Worm (Caenorhabditis elegans) whole organism, early embryonic: ENCODE results near the gene T21E8.5.

ENCODE experiments used
- ama-1 ChIP-seq: fragments of 150-350 bp; optimal IDR thresholded peaks from 2 replicates; lab custom pipeline; 2014
- flt-1 ChIP-seq: fragments of 200-800 bp; sonication (Bioruptor generic); IDR thresholded peaks from 2 replicates; pipeline ENCODE4 v1.3.6; 2022; ENCODE audit warnings: missing genetic modification characterization, missing compliant biosample characterization
- hmbx-1 ChIP-seq: sonication (generic microtip); optimal IDR thresholded peaks from 2 replicates; lab custom pipeline; 2016; ENCODE audit warnings: mild to moderate bottlenecking, missing genetic modification characterization, missing compliant biosample characterization
- sea-1 ChIP-seq: fragments of 200-800 bp; sonication (Bioruptor generic); conservative IDR thresholded peaks from 2 replicates; pipeline ENCODE4 v1.3.6; 2022; ENCODE audit warnings: missing genetic modification characterization, missing compliant biosample characterization
- tra-4 ChIP-seq: sonication (generic microtip); optimal IDR thresholded peaks from 2 replicates; lab custom pipeline; 2017; ENCODE audit warnings: missing genetic modification characterization, missing compliant biosample characterization

- TF ChIP-seq sea-1 (no peak), ama-1 (no peak), flt-1 (no peak), tra-4 (tag; lab: Kevin White, UChicago) (no peak), hmbx-1 (no peak)
Measured at ce11 chrX:10861673-10862072, 24.3 kb upstream of the T21E8.5 start.
